Worm (Caenorhabditis elegans) whole organism, early embryonic: ENCODE measurements around the gene str-177.

ENCODE experiments used
- B0310.2 ChIP-seq: sonication (generic microtip); optimal IDR thresholded peaks from 2 replicates; lab custom pipeline; 2016; ENCODE audit warnings: mild to moderate bottlenecking, missing genetic modification characterization, missing compliant biosample characterization
- F13C5.2 ChIP-seq: sonication (generic microtip); optimal IDR thresholded peaks from 2 replicates; lab custom pipeline; 2017; ENCODE audit warnings: mild to moderate bottlenecking, missing genetic modification characterization, inconsistent platforms, missing compliant biosample characterization
- aly-1 ChIP-seq: sonication (generic microtip); optimal IDR thresholded peaks from 2 replicates; lab custom pipeline; 2016; ENCODE audit warnings: missing genetic modification characterization, missing compliant biosample characterization
- ama-1 ChIP-seq: fragments of 150-350 bp; optimal IDR thresholded peaks from 2 replicates; lab custom pipeline; 2014
- ets-7 ChIP-seq: sonication (generic microtip); optimal IDR thresholded peaks from 2 replicates; lab custom pipeline; 2016; ENCODE audit warnings: missing genotype, missing genetic modification characterization, missing compliant biosample characterization
- flt-1 ChIP-seq: fragments of 200-800 bp; sonication (Bioruptor generic); IDR thresholded peaks from 2 replicates; pipeline ENCODE4 v1.3.6; 2022; ENCODE audit warnings: missing genetic modification characterization, missing compliant biosample characterization
- hmbx-1 ChIP-seq: sonication (generic microtip); optimal IDR thresholded peaks from 2 replicates; lab custom pipeline; 2016; ENCODE audit warnings: mild to moderate bottlenecking, missing genetic modification characterization, missing compliant biosample characterization
- hmg-4 ChIP-seq: fragments of 200-800 bp; sonication (Bioruptor generic); optimal IDR thresholded peaks from 2 replicates; lab custom pipeline; 2018; ENCODE audit warnings: mild to moderate bottlenecking, missing genetic modification characterization, missing compliant biosample characterization
- pes-1 ChIP-seq: fragments of 200-800 bp; sonication (Bioruptor generic); IDR thresholded peaks from 2 replicates; pipeline ENCODE4 v1.3.6; 2022; ENCODE audit warnings: missing genetic modification reagents, missing genetic modification characterization, missing compliant biosample characterization
- scrt-1 ChIP-seq: fragments of 200-800 bp; sonication (Bioruptor generic); IDR thresholded peaks from 2 replicates; pipeline ENCODE4 v1.3.6; 2022; ENCODE audit warnings: missing genetic modification characterization, missing compliant biosample characterization
- sea-1 ChIP-seq: fragments of 200-800 bp; sonication (Bioruptor generic); conservative IDR thresholded peaks from 2 replicates; pipeline ENCODE4 v1.3.6; 2022; ENCODE audit warnings: missing genetic modification characterization, missing compliant biosample characterization
- tbx-11 ChIP-seq: fragments of 200-800 bp; sonication (Bioruptor generic); IDR thresholded peaks from 2 replicates; pipeline ENCODE4 v1.3.6; 2022; ENCODE audit warnings: missing genetic modification characterization, missing compliant biosample characterization
- tbx-37 ChIP-seq: fragments of 200-800 bp; sonication (Bioruptor generic); conservative IDR thresholded peaks from 2 replicates; pipeline ENCODE4 v1.3.6; 2022; ENCODE audit warnings: missing genetic modification reagents, missing genetic modification characterization, missing compliant biosample characterization

DNA sequence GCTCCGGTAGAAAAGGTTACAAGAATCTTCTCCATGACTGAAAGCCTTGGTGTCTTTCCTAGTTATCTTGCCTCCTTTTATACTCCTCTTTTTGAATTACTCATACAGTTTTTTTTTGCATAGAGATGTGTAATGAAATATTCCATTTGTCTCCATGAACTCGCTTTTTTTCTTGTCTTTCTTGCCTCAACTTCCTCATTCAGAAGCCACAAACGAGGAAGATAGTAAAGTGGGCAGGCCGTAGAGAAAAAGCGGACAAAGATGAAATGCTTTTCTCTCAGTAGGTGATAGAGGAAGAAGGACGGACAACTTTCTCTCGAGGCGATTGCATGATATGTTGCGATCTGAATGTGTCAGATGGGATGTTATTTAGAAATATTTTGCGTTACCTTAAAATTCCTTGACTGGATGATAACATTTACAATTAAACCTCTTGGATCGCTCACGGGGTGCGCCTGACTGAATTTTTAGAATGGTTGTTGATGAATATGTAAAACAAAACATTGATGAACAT is 35.8 kb downstream of the str-177 start, which contains the start of gene col-145:
- TF ChIP-seq ama-1 (lab: Kevin White, UChicago) (no peak), tbx-11 (no peak), hmbx-1 (tag; lab: Kevin White, UChicago) (no peak), aly-1 (no peak), sea-1 (GFP tag; lab: Robert Waterston, UW) (no peak), scrt-1 (GFP tag; lab: Robert Waterston, UW) (no peak), flt-1 (GFP tag; lab: Robert Waterston, UW) (no peak), F13C5.2 (tag; lab: Kevin White, UChicago) (no peak), tbx-37 (GFP tag; lab: Robert Waterston, UW) (no peak), ets-7 (no peak), hmg-4 (no peak), B0310.2 (no peak), pes-1 (GFP tag; lab: Robert Waterston, UW) (no peak)
